Fruit fly (Drosophila melanogaster) whole organism, embryonic: Measurements from ENCODE around the gene bsh.

Experiments
- CG10565 ChIP-seq: fragments of 200-800 bp; sonication (Bioruptor generic); optimal IDR thresholded peaks from 3 replicates; lab custom pipeline; 2016; ENCODE audit warnings: missing biosample characterization, mild to moderate bottlenecking, missing genetic modification characterization
- CG11504 ChIP-seq: fragments of 200-800 bp; sonication (Bioruptor generic); optimal IDR thresholded peaks from 3 replicates; lab custom pipeline; 2019; ENCODE audit warnings: missing biosample characterization, mild to moderate bottlenecking, missing genetic modification characterization, moderate library complexity
- CG11560 ChIP-seq: fragments of 200-800 bp; sonication (Bioruptor generic); IDR thresholded peaks from 3 replicates; pipeline ENCODE4 v1.3.6; 2022; ENCODE audit warnings: missing biosample characterization, missing genetic modification characterization
- CG1233 ChIP-seq: fragments of 200-800 bp; sonication (Bioruptor generic); optimal IDR thresholded peaks from 4 replicates; lab custom pipeline; 2018; ENCODE audit warnings: missing biosample characterization, mild to moderate bottlenecking, missing genetic modification characterization
- CG13287 ChIP-seq: fragments of 200-800 bp; sonication (Bioruptor generic); IDR thresholded peaks from 2 replicates; pipeline ENCODE4 v1.3.6; 2022; ENCODE audit warnings: missing biosample characterization, missing genetic modification characterization; ENCODE audit not compliant: partially characterized antibody
- CG13894 ChIP-seq: fragments of 200-800 bp; sonication (Bioruptor generic); optimal IDR thresholded peaks from 3 replicates; lab custom pipeline; 2018; ENCODE audit warnings: missing biosample characterization, mild to moderate bottlenecking, missing genetic modification characterization, moderate library complexity
- CG14860 ChIP-seq: fragments of 200-800 bp; sonication (Bioruptor generic); IDR thresholded peaks from 3 replicates; pipeline ENCODE4 v1.3.6; 2022; ENCODE audit warnings: missing biosample characterization, missing genetic modification characterization; ENCODE audit not compliant: partially characterized antibody
- CG15011 ChIP-seq: fragments of 200-800 bp; sonication (Bioruptor generic); optimal IDR thresholded peaks from 3 replicates; lab custom pipeline; 2018; ENCODE audit warnings: missing biosample characterization, mild to moderate bottlenecking, missing genetic modification characterization
- CG16863 ChIP-seq: fragments of 200-800 bp; sonication (Bioruptor generic); optimal IDR thresholded peaks from 3 replicates; lab custom pipeline; 2016; ENCODE audit warnings: missing biosample characterization, missing genetic modification characterization
- CG17361 ChIP-seq: fragments of 200-800 bp; sonication (Bioruptor generic); IDR thresholded peaks from 3 replicates; pipeline ENCODE4 v1.3.6; 2022; ENCODE audit warnings: missing biosample characterization, missing genetic modification characterization
- CG32532 ChIP-seq: fragments of 200-800 bp; sonication (Bioruptor generic); IDR thresholded peaks from 2 replicates; pipeline ENCODE4 v1.3.6; 2022; ENCODE audit warnings: missing biosample characterization, missing genetic modification characterization
- CG4360 ChIP-seq: fragments of 200-800 bp; sonication (Bioruptor generic); IDR thresholded peaks from 2 replicates; pipeline ENCODE4 v1.3.6; 2022; ENCODE audit warnings: missing biosample characterization, missing genetic modification characterization
- CG4707 ChIP-seq: fragments of 200-800 bp; sonication (Bioruptor generic); optimal IDR thresholded peaks from 2 replicates; lab custom pipeline; 2018; ENCODE audit warnings: missing biosample characterization, mild to moderate bottlenecking, missing genetic modification characterization, moderate library complexity
- CG6654 ChIP-seq: fragments of 200-800 bp; sonication (Bioruptor generic); optimal IDR thresholded peaks from 2 replicates; lab custom pipeline; 2017; ENCODE audit warnings: missing biosample characterization, mild to moderate bottlenecking, missing genetic modification characterization
- CG6689 ChIP-seq: fragments of 200-800 bp; sonication (Bioruptor generic); IDR thresholded peaks from 2 replicates; pipeline ENCODE4 v1.3.6; 2022; ENCODE audit warnings: missing biosample characterization, missing genetic modification characterization
- CG7372 ChIP-seq: fragments of 200-800 bp; sonication (Bioruptor generic); IDR thresholded peaks from 2 replicates; pipeline ENCODE4 v1.3.6; 2022; ENCODE audit warnings: missing biosample characterization, missing genetic modification characterization
- CG8388 ChIP-seq: fragments of 200-800 bp; sonication (Bioruptor generic); optimal IDR thresholded peaks from 2 replicates; lab custom pipeline; 2019; ENCODE audit warnings: missing biosample characterization, mild to moderate bottlenecking, missing genetic modification characterization, moderate library complexity
- CG9932 ChIP-seq: fragments of 200-800 bp; sonication (Bioruptor generic); IDR thresholded peaks from 2 replicates; pipeline ENCODE4 v1.3.6; 2022; ENCODE audit warnings: missing biosample characterization, missing genetic modification characterization
- Dek ChIP-seq: fragments of 200-800 bp; sonication (Bioruptor generic); optimal IDR thresholded peaks from 3 replicates; lab custom pipeline; 2019; ENCODE audit warnings: missing biosample characterization, mild to moderate bottlenecking, missing genetic modification characterization, moderate library complexity
- Dfd ChIP-seq, 2 experiments: fragments of >200 bp; optimal IDR thresholded peaks; 2 replicates each; lab custom pipeline; 2017; ENCODE audit warnings: missing biosample characterization in 2 of 2, missing genetic modification characterization in 2 of 2
- Dip3 ChIP-seq: fragments of 200-800 bp; sonication (Bioruptor generic); optimal IDR thresholded peaks from 3 replicates; lab custom pipeline; 2016; ENCODE audit warnings: missing biosample characterization, missing genetic modification characterization
- E2f2 ChIP-seq: fragments of 200-800 bp; sonication (Bioruptor generic); IDR thresholded peaks from 2 replicates; pipeline ENCODE4 v1.3.6; 2022; ENCODE audit warnings: missing biosample characterization, missing genetic modification characterization
- HLH4C ChIP-seq: fragments of 200-800 bp; sonication (Bioruptor generic); IDR thresholded peaks from 3 replicates; pipeline ENCODE4 v1.3.6; 2022; ENCODE audit warnings: missing biosample characterization, missing genetic modification characterization; ENCODE audit not compliant: partially characterized antibody
- Hr3 ChIP-seq: fragments of 200-800 bp; sonication (Bioruptor generic); optimal IDR thresholded peaks from 3 replicates; lab custom pipeline; 2016; ENCODE audit warnings: missing biosample characterization, missing genetic modification characterization
- Hsf ChIP-seq: fragments of 200-800 bp; sonication (Bioruptor generic); optimal IDR thresholded peaks from 3 replicates; lab custom pipeline; 2016; ENCODE audit warnings: missing biosample characterization, missing genetic modification characterization
- Jarid2 ChIP-seq: fragments of 200-800 bp; sonication (Bioruptor generic); optimal IDR thresholded peaks from 3 replicates; lab custom pipeline; 2017; ENCODE audit warnings: mild to moderate bottlenecking, missing biosample characterization, missing genetic modification reagents, missing genetic modification characterization
- MESR4 ChIP-seq: fragments of 200-800 bp; sonication (Bioruptor generic); optimal IDR thresholded peaks from 2 replicates; lab custom pipeline; 2018; ENCODE audit warnings: missing biosample characterization, mild to moderate bottlenecking, missing genetic modification characterization, moderate library complexity
- Pdp1 ChIP-seq, 2 experiments: fragments of 200-800 bp; sonication (Bioruptor generic); optimal IDR thresholded peaks; 3 replicates each; lab custom pipeline; 2016; ENCODE audit warnings: missing biosample characterization in 2 of 2, missing genetic modification characterization in 2 of 2, mild to moderate bottlenecking in 1 of 2, moderate library complexity in 1 of 2
- Scr ChIP-seq: fragments of 200-800 bp; sonication (Bioruptor generic); IDR thresholded peaks from 2 replicates; pipeline ENCODE4 v1.3.6; 2022; ENCODE audit warnings: missing biosample characterization, missing genetic modification characterization; ENCODE audit not compliant: partially characterized antibody
- az2 ChIP-seq: fragments of 200-800 bp; sonication (Bioruptor generic); optimal IDR thresholded peaks from 3 replicates; lab custom pipeline; 2016; ENCODE audit warnings: missing biosample characterization, missing genetic modification characterization
- bcd ChIP-seq: fragments of 200-800 bp; sonication (Bioruptor generic); optimal IDR thresholded peaks from 2 replicates; lab custom pipeline; 2017; ENCODE audit warnings: missing biosample characterization, mild to moderate bottlenecking, missing genetic modification characterization
- cg ChIP-seq: fragments of 200-800 bp; sonication (Bioruptor generic); optimal IDR thresholded peaks from 3 replicates; lab custom pipeline; 2019; ENCODE audit warnings: missing biosample characterization, mild to moderate bottlenecking, missing genetic modification characterization, moderate library complexity
- chm ChIP-seq: fragments of 200-800 bp; sonication (Bioruptor generic); IDR thresholded peaks from 2 replicates; pipeline ENCODE4 v1.3.6; 2022; ENCODE audit warnings: missing biosample characterization, missing genetic modification characterization
- dimm ChIP-seq: fragments of 200-800 bp; sonication (Bioruptor generic); IDR thresholded peaks from 2 replicates; pipeline ENCODE4 v1.3.6; 2022; ENCODE audit warnings: missing biosample characterization, missing genetic modification characterization
- ftz-f1 ChIP-seq: fragments of 200-800 bp; sonication (Bioruptor generic); optimal IDR thresholded peaks from 2 replicates; lab custom pipeline; 2016; ENCODE audit warnings: missing biosample characterization, missing genetic modification characterization
- grn ChIP-seq: fragments of 200-800 bp; sonication (Bioruptor generic); optimal IDR thresholded peaks from 3 replicates; lab custom pipeline; 2017; ENCODE audit warnings: missing biosample characterization, missing genetic modification characterization
- hkb ChIP-seq, 2 experiments: fragments of 200-800 bp in 1 of 2; fragments of >200 bp in 1 of 2; sonication (Bioruptor generic) in 1 of 2; IDR thresholded peaks in 1 of 2; optimal IDR thresholded peaks in 1 of 2; 2 replicates each; pipeline versions ENCODE4 v1.3.6 to Lab custom; 2017 to 2022; ENCODE audit warnings: missing biosample characterization in 1 of 2, missing genetic modification characterization in 1 of 2
- inv ChIP-seq: fragments of 200-800 bp; sonication (Bioruptor generic); IDR thresholded peaks from 2 replicates; pipeline ENCODE4 v1.3.6; 2022; ENCODE audit warnings: missing biosample characterization, missing genetic modification characterization; ENCODE audit not compliant: partially characterized antibody
- lola ChIP-seq, 3 experiments: fragments of >200 bp in 2 of 3; fragments of 200-800 bp in 1 of 3; sonication (Bioruptor generic) in 1 of 3; optimal IDR thresholded peaks; 2 replicates each; lab custom pipeline; 2017 to 2019; ENCODE audit warnings: missing biosample characterization in 3 of 3, missing genetic modification characterization in 3 of 3, mild to moderate bottlenecking in 1 of 3, moderate library complexity in 1 of 3
- onecut ChIP-seq: fragments of 200-800 bp; sonication (Bioruptor generic); IDR thresholded peaks from 2 replicates; pipeline ENCODE4 v1.3.6; 2022; ENCODE audit warnings: missing biosample characterization, missing genetic modification characterization
- pzg ChIP-seq: fragments of 200-800 bp; sonication (Bioruptor generic); optimal IDR thresholded peaks from 3 replicates; lab custom pipeline; 2018; ENCODE audit warnings: missing biosample characterization, mild to moderate bottlenecking, missing genetic modification characterization, moderate library complexity
- ranshi ChIP-seq: fragments of 200-800 bp; sonication (Bioruptor generic); IDR thresholded peaks from 2 replicates; pipeline ENCODE4 v1.3.6; 2022; ENCODE audit warnings: missing biosample characterization, missing genetic modification characterization
- sisA ChIP-seq: fragments of 200-800 bp; sonication (Bioruptor generic); IDR thresholded peaks from 2 replicates; pipeline ENCODE4 v1.3.6; 2022; ENCODE audit warnings: missing biosample characterization, missing genetic modification characterization
- sna ChIP-seq: fragments of 200-800 bp; sonication (Bioruptor generic); IDR thresholded peaks from 2 replicates; pipeline ENCODE4 v1.3.6; 2022; ENCODE audit warnings: missing biosample characterization, missing genetic modification characterization; ENCODE audit not compliant: partially characterized antibody
- sr ChIP-seq: fragments of 200-800 bp; sonication (Bioruptor generic); IDR thresholded peaks from 3 replicates; pipeline ENCODE4 v1.3.6; 2022; ENCODE audit warnings: missing biosample characterization, missing genetic modification characterization
- tin ChIP-seq: fragments of 200-800 bp; sonication (Bioruptor generic); optimal IDR thresholded peaks from 3 replicates; lab custom pipeline; 2016; ENCODE audit warnings: missing biosample characterization, missing genetic modification characterization
- wdn ChIP-seq: fragments of 200-800 bp; sonication (Bioruptor generic); IDR thresholded peaks from 2 replicates; pipeline ENCODE4 v1.3.6; 2022; ENCODE audit warnings: missing biosample characterization, missing genetic modification characterization
- zen ChIP-seq: fragments of 200-800 bp; sonication (Bioruptor generic); optimal IDR thresholded peaks from 3 replicates; lab custom pipeline; 2018; ENCODE audit warnings: missing biosample characterization, mild to moderate bottlenecking, missing genetic modification characterization, moderate library complexity

bsh gene

DNA sequence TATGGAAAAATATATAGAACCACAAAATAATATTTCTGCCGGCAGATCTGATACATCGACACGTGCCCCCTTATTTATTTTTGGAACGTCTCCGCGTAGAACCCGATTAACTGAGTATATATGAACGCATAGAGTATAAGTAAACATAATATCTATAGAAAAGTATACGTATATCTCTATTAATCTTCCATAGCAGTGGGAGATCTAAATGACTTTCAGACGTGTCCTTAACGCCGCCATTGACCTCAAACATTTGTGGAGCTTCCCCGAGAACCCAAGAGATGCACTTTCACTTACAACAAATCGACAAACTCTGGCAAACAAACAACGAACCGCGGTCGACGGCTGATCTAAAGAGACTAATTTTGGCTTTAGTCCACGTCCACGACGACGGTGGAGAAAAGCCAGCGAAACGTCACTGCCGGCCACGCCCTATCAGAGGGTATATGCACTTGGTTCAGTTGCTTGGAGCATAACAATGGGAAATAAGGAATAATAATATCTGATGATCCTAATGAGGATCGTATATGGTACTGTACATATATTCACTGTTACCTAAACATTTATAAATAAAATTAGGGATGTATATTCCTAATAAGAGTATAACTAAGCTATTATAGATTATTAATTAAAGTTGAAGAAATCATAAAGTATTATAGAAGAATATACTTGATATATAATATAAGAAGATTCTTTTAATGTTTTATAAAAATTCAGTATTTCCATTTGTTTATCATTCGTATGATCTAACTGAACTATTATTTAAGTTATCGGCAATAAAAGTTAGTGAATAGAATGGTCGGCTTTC, 4.9 kb downstream of the bsh start, which contains the start of gene fbp (continued):
- TF ChIP-seq CG32532 (GFP tag; lab: Robert Waterston, UW) = peak; percentile 68
- TF ChIP-seq inv = no peak
- no peak for TF ChIP-seq E2f2 (GFP tag; lab: Robert Waterston, UW)
- TF ChIP-seq Dek (tag; lab: Kevin White, UChicago) = peak; percentile 59
- TF ChIP-seq hkb (optimal IDR thresholded peaks at IDR 0.05; lab: Kevin White, UChicago) = no peak
- no peak for TF ChIP-seq hkb (GFP tag; IDR thresholded peaks at IDR 0.05; lab: Robert Waterston, UW)
- TF ChIP-seq sr = no peak
- no peak for TF ChIP-seq Dfd (GFP tag; optimal IDR thresholded peaks at IDR 0.05; lab: Kevin White, UChicago)
- TF ChIP-seq ftz-f1 (GFP tag; lab: Kevin White, UChicago) = no peak
- TF ChIP-seq bcd (GFP tag; lab: Kevin White, UChicago) = peak; percentile 76
- no peak for TF ChIP-seq Dip3 (GFP tag; lab: Kevin White, UChicago)
- TF ChIP-seq Scr = no peak
- TF ChIP-seq Jarid2 (GFP tag; lab: Kevin White, UChicago) = peak; percentile 87
- peak; percentile 10; the same call in 1 of the 2 replicates for TF ChIP-seq CG4360 (GFP tag; lab: Robert Waterston, UW)
- TF ChIP-seq Pdp1 (GFP tag; optimal IDR thresholded peaks at IDR 0.05; lab: Kevin White, UChicago) = peak in 1 of 2 experiments; percentile 44
- TF ChIP-seq CG9932 (GFP tag; lab: Robert Waterston, UW) = peak; percentile 65
- no peak for TF ChIP-seq onecut (GFP tag; lab: Robert Waterston, UW)
- no peak for TF ChIP-seq CG10565 (GFP tag; lab: Kevin White, UChicago)
- no peak for TF ChIP-seq sna (GFP tag; lab: Robert Waterston, UW)
- TF ChIP-seq pzg (GFP tag; lab: Kevin White, UChicago) = no peak
- no peak for TF ChIP-seq zen (tag; lab: Kevin White, UChicago)
- TF ChIP-seq CG1233 (GFP tag; lab: Kevin White, UChicago) = peak; percentile 55
- peak; percentile 70 for TF ChIP-seq CG13894 (tag; lab: Kevin White, UChicago)
- TF ChIP-seq Hr3 (GFP tag; lab: Kevin White, UChicago) = peak; percentile 73
- no peak for TF ChIP-seq CG4707
- no peak for TF ChIP-seq chm (GFP tag; lab: Robert Waterston, UW)
- TF ChIP-seq CG6689 = peak; percentile 53; the same call in 1 of the 2 replicates
- no peak for TF ChIP-seq CG6654 (GFP tag; lab: Kevin White, UChicago)
- TF ChIP-seq tin (GFP tag; lab: Kevin White, UChicago) = peak; percentile 58
- peak; percentile 29 for TF ChIP-seq Hsf
- peak; percentile 19; the same call in 1 of the 2 replicates for TF ChIP-seq ranshi (GFP tag; lab: Robert Waterston, UW)
- peak; percentile 89 for TF ChIP-seq CG17361
- TF ChIP-seq HLH4C (GFP tag; lab: Robert Waterston, UW) = no peak
- TF ChIP-seq CG16863 (GFP tag; lab: Kevin White, UChicago) = peak; percentile 12
- TF ChIP-seq CG8388 = peak; percentile 48
- peak; percentile 73 for TF ChIP-seq az2
- TF ChIP-seq CG11504 (tag; lab: Kevin White, UChicago) = peak; percentile 82
- TF ChIP-seq cg = no peak
- no peak for TF ChIP-seq CG13287
- no peak for TF ChIP-seq dimm (GFP tag; lab: Robert Waterston, UW)
- peak; percentile 24 for TF ChIP-seq CG15011 (GFP tag; lab: Kevin White, UChicago)
- no peak for TF ChIP-seq grn (GFP tag; lab: Kevin White, UChicago)
- TF ChIP-seq CG11560 = no peak
- TF ChIP-seq lola (GFP tag; optimal IDR thresholded peaks at IDR 0.05; lab: Kevin White, UChicago) = peak in 1 of 3 experiments; percentile 80
- TF ChIP-seq sisA (GFP tag; lab: Robert Waterston, UW) = peak; percentile 46; the same call in 1 of the 2 replicates
- no peak for TF ChIP-seq CG14860 (GFP tag; lab: Robert Waterston, UW)
- TF ChIP-seq MESR4 = no peak
- no peak for TF ChIP-seq CG7372
- peak; percentile 34; the same call in 1 of the 2 replicates for TF ChIP-seq wdn (GFP tag; lab: Robert Waterston, UW)
